Worm (Caenorhabditis elegans): ENCODE data around the gene lyst-1.

- TF ChIP-seq tbx-11 (GFP tag; IDR thresholded peaks at IDR 0.05) (no peak), tbx-37 (GFP tag; conservative IDR thresholded peaks at IDR 0.05) (no peak), B0310.2 (tag; optimal IDR thresholded peaks at IDR 0.05) (no peak), ama-1 (optimal IDR thresholded peaks at IDR 0.05) (no peak), hnd-1 (tag; optimal IDR thresholded peaks at IDR 0.05) (no peak), F13C5.2 (tag; optimal IDR thresholded peaks at IDR 0.05) (no peak), pes-1 (GFP tag; IDR thresholded peaks at IDR 0.05) (no peak), flt-1 (GFP tag; IDR thresholded peaks at IDR 0.05) (no peak), scrt-1 (GFP tag; IDR thresholded peaks at IDR 0.05) (no peak), ceh-36 (tag; optimal IDR thresholded peaks at IDR 0.05) (no peak), hmbx-1 (tag; optimal IDR thresholded peaks at IDR 0.05) (no peak), ets-7 (tag; optimal IDR thresholded peaks at IDR 0.05) (no peak)
Measured at ce11 chrX:12097995-12098394, 43.0 kb downstream of the lyst-1 start.
